Worm (Caenorhabditis elegans) whole organism, late embryonic: ENCODE measurements around the gene tric-1B.2.
"Not testable (repeated sequence)": the region's sequence is repeated elsewhere in the genome, so short reads cannot be mapped to it uniquely, and the experiment has no call there.

Source experiments
- C08G9.2 ChIP-seq: sonication (generic microtip); optimal IDR thresholded peaks from 2 replicates; lab custom pipeline; 2016; ENCODE audit warnings: mild to moderate bottlenecking, missing genetic modification characterization, moderate library complexity, missing compliant biosample characterization
- F13H6.1 ChIP-seq: sonication (generic microtip); optimal IDR thresholded peaks from 2 replicates; lab custom pipeline; 2016; ENCODE audit warnings: missing genetic modification characterization, missing compliant biosample characterization
- ceh-18 ChIP-seq: sonication (generic microtip); optimal IDR thresholded peaks from 2 replicates; lab custom pipeline; 2016; ENCODE audit warnings: missing genetic modification characterization, missing compliant biosample characterization
- ceh-19 ChIP-seq: fragments of 200-800 bp; sonication (Bioruptor generic); optimal IDR thresholded peaks from 2 replicates; lab custom pipeline; 2018; ENCODE audit warnings: mild to moderate bottlenecking, missing genetic modification characterization, missing compliant biosample characterization
- ceh-2 ChIP-seq: sonication (generic microtip); optimal IDR thresholded peaks from 2 replicates; lab custom pipeline; 2016; ENCODE audit warnings: missing genotype, missing genetic modification characterization, missing compliant biosample characterization
- ceh-30 ChIP-seq: fragments of 150-350 bp; optimal IDR thresholded peaks from 2 replicates; lab custom pipeline; 2014; ENCODE audit warnings: missing biosample characterization, missing genetic modification characterization
- ceh-31 ChIP-seq: sonication (generic microtip); optimal IDR thresholded peaks from 2 replicates; lab custom pipeline; 2016; ENCODE audit warnings: missing genetic modification characterization, missing compliant biosample characterization
- ceh-34 ChIP-seq: sonication (generic microtip); optimal IDR thresholded peaks from 2 replicates; lab custom pipeline; 2016; ENCODE audit warnings: mild to moderate bottlenecking, missing genetic modification characterization, missing compliant biosample characterization
- ceh-45 ChIP-seq: fragments of 200-800 bp; sonication (Bioruptor generic); IDR thresholded peaks from 2 replicates; pipeline ENCODE4 v1.3.6; 2022; ENCODE audit warnings: missing genetic modification reagents, missing genetic modification characterization, missing compliant biosample characterization
- ceh-6 ChIP-seq: fragments of 200-800 bp; sonication (Bioruptor generic); optimal IDR thresholded peaks from 2 replicates; lab custom pipeline; 2018; ENCODE audit warnings: mild to moderate bottlenecking, missing genetic modification characterization, missing compliant biosample characterization
- dmd-4 ChIP-seq: sonication (generic microtip); optimal IDR thresholded peaks from 2 replicates; lab custom pipeline; 2016; ENCODE audit warnings: borderline replicate concordance, missing genetic modification characterization, missing compliant biosample characterization
- elt-2 ChIP-seq: sonication (generic microtip); optimal IDR thresholded peaks from 2 replicates; lab custom pipeline; 2016; ENCODE audit warnings: missing genetic modification reagents, missing genetic modification characterization, missing compliant biosample characterization
- fax-1 ChIP-seq: sonication (generic microtip); optimal IDR thresholded peaks from 2 replicates; lab custom pipeline; 2016; ENCODE audit warnings: missing genotype, missing genetic modification characterization, missing compliant biosample characterization
- fkh-10 ChIP-seq: fragments of 150-350 bp; optimal IDR thresholded peaks from 2 replicates; lab custom pipeline; 2014; ENCODE audit warnings: missing biosample characterization, missing genetic modification reagents, missing genetic modification characterization
- gmeb-2 ChIP-seq: sonication (generic microtip); optimal IDR thresholded peaks from 2 replicates; lab custom pipeline; 2016; ENCODE audit warnings: missing genetic modification characterization, inconsistent platforms, missing compliant biosample characterization
- hlh-13 ChIP-seq: fragments of 200-800 bp; sonication (Bioruptor generic); optimal IDR thresholded peaks from 2 replicates; lab custom pipeline; 2018; ENCODE audit warnings: mild to moderate bottlenecking, missing genetic modification characterization, missing compliant biosample characterization
- hlh-15 ChIP-seq: sonication (generic microtip); optimal IDR thresholded peaks from 2 replicates; lab custom pipeline; 2016; ENCODE audit warnings: missing genetic modification characterization, missing compliant biosample characterization
- hlh-30 ChIP-seq: sonication (generic microtip); optimal IDR thresholded peaks from 2 replicates; lab custom pipeline; 2017; ENCODE audit warnings: antibody characterized with exemption, missing genetic modification characterization, missing compliant biosample characterization; ENCODE audit not compliant: insufficient read depth
- hlh-6 ChIP-seq: sonication (generic microtip); optimal IDR thresholded peaks from 2 replicates; lab custom pipeline; 2016; ENCODE audit warnings: missing genotype, missing genetic modification characterization, missing compliant biosample characterization
- nfya-1 ChIP-seq: sonication (generic microtip); optimal IDR thresholded peaks from 2 replicates; lab custom pipeline; 2017; ENCODE audit warnings: missing genetic modification characterization, mild to moderate bottlenecking, missing compliant biosample characterization, antibody characterized with exemption, moderate library complexity
- pag-3 ChIP-seq: sonication (generic microtip); optimal IDR thresholded peaks from 2 replicates; lab custom pipeline; 2016; ENCODE audit warnings: missing compliant biosample characterization, missing genetic modification characterization, borderline replicate concordance
- pat-9 ChIP-seq: fragments of 200-800 bp; sonication (Bioruptor generic); optimal IDR thresholded peaks from 2 replicates; lab custom pipeline; 2018; ENCODE audit warnings: mild to moderate bottlenecking, missing genetic modification characterization, moderate library complexity, missing compliant biosample characterization
- pha-2 ChIP-seq: sonication (generic microtip); optimal IDR thresholded peaks from 2 replicates; lab custom pipeline; 2017; ENCODE audit warnings: mild to moderate bottlenecking, missing genetic modification characterization, missing compliant biosample characterization
- rnt-1 ChIP-seq: sonication (generic microtip); optimal IDR thresholded peaks from 2 replicates; lab custom pipeline; 2016; ENCODE audit warnings: missing genetic modification characterization, missing compliant biosample characterization
- sox-4 ChIP-seq: sonication (generic microtip); optimal IDR thresholded peaks from 2 replicates; lab custom pipeline; 2017; ENCODE audit warnings: mild to moderate bottlenecking, missing genetic modification characterization, inconsistent platforms, missing compliant biosample characterization
- syd-9 ChIP-seq: sonication (generic microtip); optimal IDR thresholded peaks from 2 replicates; lab custom pipeline; 2016; ENCODE audit warnings: mild to moderate bottlenecking, missing genetic modification characterization, moderate library complexity, missing compliant biosample characterization
- tbx-2 ChIP-seq: sonication (generic microtip); optimal IDR thresholded peaks from 2 replicates; lab custom pipeline; 2016; ENCODE audit warnings: missing genetic modification characterization, missing compliant biosample characterization
- tbx-7 ChIP-seq: sonication (generic microtip); optimal IDR thresholded peaks from 2 replicates; lab custom pipeline; 2016; ENCODE audit warnings: missing genotype, missing genetic modification characterization, missing compliant biosample characterization
- unc-42 ChIP-seq: sonication (generic microtip); optimal IDR thresholded peaks from 2 replicates; lab custom pipeline; 2016; ENCODE audit warnings: missing genotype, missing genetic modification characterization, missing compliant biosample characterization

Gene tric-1B.2

ce11 chrII:12279259-12279658 is at the start of gene tric-1B.2, which contains the start of gene Y57A10A.29:
TSS of gene tric-1B.2 (minus strand) at chrII:12279387.
TSS of gene Y57A10A.29 (plus strand) at chrII:12279561.
- peak; percentile 61 for TF ChIP-seq unc-42
- TF ChIP-seq ceh-19 (GFP tag; lab: Kevin White, UChicago), result no peak
- TF ChIP-seq, all 69 proteins: peak for 1

ce11 chrII:12324159-12324558 is 45.0 kb upstream of the tric-1B.2 start, which contains the start of gene sre-56:
TSS of gene sre-56 (plus strand) at chrII:12324459.
- TF ChIP-seq unc-42 (no peak), rnt-1 (tag; lab: Kevin White, UChicago) (no peak), nfya-1 (tag; lab: Kevin White, UChicago) (no peak), gmeb-2 (tag; lab: Kevin White, UChicago) (no peak), F13H6.1 (tag; lab: Kevin White, UChicago) (no peak), ceh-19 (GFP tag; lab: Kevin White, UChicago) (no peak), fax-1 (tag; lab: Kevin White, UChicago) (no peak), hlh-15 (tag; lab: Kevin White, UChicago) (no peak), syd-9 (tag; lab: Kevin White, UChicago) (no peak), tbx-2 (tag; lab: Kevin White, UChicago) (no peak), ceh-31 (no peak), tbx-7 (no peak), hlh-13 (GFP tag; lab: Kevin White, UChicago) (no peak), elt-2 (no peak), ceh-34 (tag; lab: Kevin White, UChicago) (no peak), sox-4 (tag; lab: Kevin White, UChicago) (no peak), pag-3 (tag; lab: Kevin White, UChicago) (no peak)
- TF ChIP-seq, all 69 proteins: peak for 0

ce11 chrII:12323305-12323704 is 44.1 kb upstream of the tric-1B.2 start, which contains the start of gene sre-53:
TSS of gene sre-53 (minus strand) at chrII:12323405.
- TF ChIP-seq rnt-1 (tag; lab: Kevin White, UChicago) (no peak), dmd-4 (no peak), hlh-30 (tag; lab: Kevin White, UChicago) (no peak), ceh-30 (tag; lab: Kevin White, UChicago) (no peak)

- TF ChIP-seq hlh-13 (GFP tag; lab: Kevin White, UChicago); elt-2; hlh-6 (tag; lab: Kevin White, UChicago): not testable (repeated sequence)
Observed at ce11 chrII:12318541-12318940, 39.4 kb upstream of the tric-1B.2 start, which contains the start of gene sre-49. TSS of gene sre-49 (plus strand) at chrII:12318841.

ce11 chrII:12311560-12311959 is 32.4 kb upstream of the tric-1B.2 start, which contains the start of gene sre-51:
TSS of gene sre-51 (plus strand) at chrII:12311860.
- TF ChIP-seq tbx-7, result no peak
- no peak for TF ChIP-seq ceh-18 (tag; lab: Kevin White, UChicago)
- no peak for TF ChIP-seq C08G9.2
- TF ChIP-seq fkh-10, result no peak
- no peak for TF ChIP-seq tbx-2 (tag; lab: Kevin White, UChicago)
- no peak for TF ChIP-seq pha-2 (tag; lab: Kevin White, UChicago)
- no peak for TF ChIP-seq syd-9 (tag; lab: Kevin White, UChicago)
- TF ChIP-seq ceh-2 (tag; lab: Kevin White, UChicago), result no peak
- TF ChIP-seq pat-9 (tag; lab: Kevin White, UChicago), result no peak
- no peak for TF ChIP-seq ceh-6 (GFP tag; lab: Kevin White, UChicago)
- TF ChIP-seq fax-1 (tag; lab: Kevin White, UChicago), result no peak
- TF ChIP-seq ceh-19 (GFP tag; lab: Kevin White, UChicago), result no peak
- TF ChIP-seq hlh-13 (GFP tag; lab: Kevin White, UChicago), result no peak

- no peak for TF ChIP-seq ceh-45 (GFP tag; lab: Robert Waterston, UW)
- TF ChIP-seq ceh-18 (tag; lab: Kevin White, UChicago), result no peak
- TF ChIP-seq F13H6.1 (tag; lab: Kevin White, UChicago), result no peak
- TF ChIP-seq, all 69 proteins: peak for 0
Observed at ce11 chrII:12309614-12310013, 30.4 kb upstream of the tric-1B.2 start, which contains the start of gene C50E10.2. TSS of gene C50E10.2 (minus strand) at chrII:12309714.
